Worm (Caenorhabditis elegans) whole organism, L4/young adult: ENCODE data around the gene C46F9.5.

Source experiments
- W03F9.2 ChIP-seq: fragments of 150-350 bp; optimal IDR thresholded peaks from 2 replicates; lab custom pipeline; 2014; ENCODE audit warnings: missing biosample characterization, missing genetic modification characterization
- dao-5 ChIP-seq: sonication (generic microtip); optimal IDR thresholded peaks from 2 replicates; lab custom pipeline; 2016; ENCODE audit warnings: missing genotype, missing genetic modification characterization, moderate library complexity, missing compliant biosample characterization
- him-1 ChIP-seq: sonication (generic microtip); optimal IDR thresholded peaks from 2 replicates; lab custom pipeline; 2016; ENCODE audit warnings: missing genotype, missing genetic modification reagents, missing genetic modification characterization, missing compliant biosample characterization

DNA sequence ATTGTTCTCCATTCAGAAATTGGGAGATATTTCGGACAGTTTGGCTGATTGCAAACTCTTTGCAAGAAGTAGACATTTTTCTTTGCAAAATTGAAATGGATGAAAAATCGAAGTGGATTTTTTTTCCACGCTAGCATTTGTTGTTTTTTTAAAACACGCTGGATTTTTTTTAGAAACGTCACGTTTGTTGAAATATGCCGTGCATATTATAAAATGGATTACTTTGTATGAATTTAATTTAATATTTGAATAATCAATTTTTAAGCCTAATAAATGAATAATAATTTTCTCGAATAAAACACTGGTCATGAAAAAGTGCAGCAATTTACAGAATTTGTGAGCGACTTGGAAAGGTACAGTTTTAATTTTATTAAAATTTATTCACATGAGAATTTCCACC, 49.7 kb downstream of the C46F9.5 start, which contains the start of gene ZK250.14:
- no peak for TF ChIP-seq him-1 (tag; lab: Kevin White, UChicago)
- no peak for TF ChIP-seq dao-5
- no peak for TF ChIP-seq W03F9.2 (tag; lab: Kevin White, UChicago)
